Worm (Caenorhabditis elegans) whole organism, young adult: ENCODE results near the gene clec-24.

Experiments
- D2030.7 ChIP-seq: fragments of 200-800 bp; sonication (Bioruptor generic); IDR thresholded peaks from 2 replicates; pipeline ENCODE4 v1.3.6; 2022; ENCODE audit warnings: missing genetic modification reagents, missing genetic modification characterization, missing compliant biosample characterization
- ceh-100 ChIP-seq: fragments of 200-800 bp; sonication (Bioruptor generic); IDR thresholded peaks from 2 replicates; pipeline ENCODE4 v1.3.6; 2022; ENCODE audit warnings: missing genetic modification reagents, missing genetic modification characterization, missing compliant biosample characterization
- him-1 ChIP-seq: sonication (generic microtip); optimal IDR thresholded peaks from 2 replicates; lab custom pipeline; 2016; ENCODE audit warnings: missing genotype, missing genetic modification reagents, missing genetic modification characterization, missing compliant biosample characterization
- rpc-1 ChIP-seq, 2 experiments: fragments of 150-350 bp in 1 of 2; sonication (generic microtip) in 1 of 2; optimal IDR thresholded peaks; 2 replicates each; lab custom pipeline; 2014 to 2018; ENCODE audit warnings: missing biosample characterization in 1 of 2, missing genetic modification characterization in 1 of 2, missing genetic modification reagents in 1 of 2, missing genotype in 1 of 2

- TF ChIP-seq him-1 (tag; lab: Kevin White, UChicago) (no peak), D2030.7 (GFP tag; lab: Robert Waterston, UW) (no peak), rpc-1 (optimal IDR thresholded peaks at IDR 0.05; lab: Kevin White, UChicago) (no peak), rpc-1 (tag; optimal IDR thresholded peaks at IDR 0.05; lab: Kevin White, UChicago) (no peak), ceh-100 (GFP tag; lab: Robert Waterston, UW) (no peak)
Observed at ce11 chrV:16869740-16870139, 7.9 kb downstream of the clec-24 start, which contains the start of gene clec-33.
